Fruit fly (Drosophila melanogaster): ENCODE results near the gene CG6321.

DNA sequence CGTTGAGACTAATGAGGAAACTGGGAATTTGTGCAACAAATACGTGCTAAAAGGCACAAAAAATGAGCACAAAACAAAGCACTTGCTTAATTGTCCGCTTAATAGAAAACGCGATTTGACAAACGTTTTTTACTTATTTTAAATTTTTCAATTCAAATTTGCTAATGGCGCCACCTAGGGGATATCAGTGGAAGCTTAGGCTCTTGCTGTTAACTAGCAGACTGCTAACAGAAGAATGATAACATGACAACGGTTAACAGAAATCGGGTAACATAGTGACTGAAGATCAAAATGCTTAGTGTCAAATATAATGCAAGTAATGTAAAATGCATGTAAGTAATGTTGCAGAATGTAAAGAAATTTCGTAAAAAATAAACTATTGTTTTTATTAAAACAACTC, 19.8 kb downstream of the CG6321 start:
- TF ChIP-seq kay (GFP tag; ENCODE audit: borderline replicate concordance) (peak; percentile 47), Clk (GFP tag; optimal IDR thresholded peaks at IDR 0.05) (no peak), CG11617 (GFP tag; optimal IDR thresholded peaks at IDR 0.05) (no peak), CG12768 (GFP tag; optimal IDR thresholded peaks at IDR 0.05) (no peak), ovo (GFP tag; optimal IDR thresholded peaks at IDR 0.05) (no peak), CG5204 (GFP tag; optimal IDR thresholded peaks at IDR 0.05) (no peak), bab1 (GFP tag; optimal IDR thresholded peaks at IDR 0.05) (no peak), tj (GFP tag; optimal IDR thresholded peaks at IDR 0.05) (no peak)

Data from whole organism, adult.